Worm (Caenorhabditis elegans) whole organism, L4/young adult: ENCODE results near the gene zipt-7.2.

ENCODE experiments used
- W03F9.2 ChIP-seq: fragments of 150-350 bp; optimal IDR thresholded peaks from 2 replicates; lab custom pipeline; 2014; ENCODE audit warnings: missing biosample characterization, missing genetic modification characterization
- him-1 ChIP-seq: sonication (generic microtip); optimal IDR thresholded peaks from 2 replicates; lab custom pipeline; 2016; ENCODE audit warnings: missing genotype, missing genetic modification reagents, missing genetic modification characterization, missing compliant biosample characterization

- TF ChIP-seq him-1 (tag; lab: Kevin White, UChicago) = no peak
- no peak for TF ChIP-seq W03F9.2 (tag; lab: Kevin White, UChicago)
These were observed 39.0 kb downstream of the zipt-7.2 start for ce11 chrX:15468657-15469056.
